Fruit fly (Drosophila melanogaster): ENCODE data around the gene Clp.

Gene Clp

dm6 chr2L:845341-846004, 25.7 kb downstream of the Clp start (continued):
- TF ChIP-seq CG10366 (GFP tag; IDR thresholded peaks at IDR 0.05) (peak; percentile 92), CG2678 (tag; optimal IDR thresholded peaks at IDR 0.05) (peak; percentile 92), CG30403 (GFP tag; optimal IDR thresholded peaks at IDR 0.05) (peak; percentile 84), fru (optimal IDR thresholded peaks at IDR 0.05) (no peak), CG33213 (GFP tag; optimal IDR thresholded peaks at IDR 0.05) (peak; percentile 83), CG13123 (GFP tag; optimal IDR thresholded peaks at IDR 0.05) (peak; percentile 71), dan (GFP tag; IDR thresholded peaks at IDR 0.05) (no peak), Bteb2 (GFP tag; optimal IDR thresholded peaks at IDR 0.05) (peak; percentile 85), CG4707 (GFP tag; optimal IDR thresholded peaks at IDR 0.05) (peak; percentile 75), CG16815 (GFP tag; optimal IDR thresholded peaks at IDR 0.05) (peak; percentile 56)

DNA sequence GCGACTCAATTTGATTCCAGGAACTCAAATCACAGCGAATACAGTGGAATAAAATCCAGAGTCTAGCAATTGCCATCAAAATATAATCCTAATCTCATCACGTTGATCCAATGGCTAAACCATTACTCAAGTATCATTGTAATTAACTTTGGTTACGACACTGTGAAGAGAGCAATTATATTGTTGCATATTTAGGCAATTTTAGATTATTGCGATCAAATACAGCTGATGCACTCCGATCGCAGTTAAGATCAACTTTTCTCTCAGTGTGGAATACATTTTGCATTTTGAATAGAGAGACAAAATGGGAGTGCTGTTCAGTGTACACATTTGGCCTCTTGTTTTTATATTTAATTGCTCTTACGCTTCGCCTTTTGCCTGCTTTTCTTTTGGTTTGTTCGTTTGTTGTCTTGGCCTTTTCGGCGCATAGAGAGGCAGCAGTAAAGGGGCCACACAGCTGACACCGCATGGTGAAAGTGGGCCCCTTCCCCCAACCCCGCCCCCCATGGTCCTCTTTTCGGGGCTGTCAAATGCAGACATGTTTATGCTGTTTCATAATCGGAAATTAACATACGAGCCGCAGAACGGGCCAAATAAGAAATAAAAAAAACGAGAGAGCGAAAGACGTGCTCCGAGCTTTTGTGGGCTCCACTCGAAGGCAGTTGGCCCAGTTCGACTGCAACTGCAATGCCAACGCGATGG, 26.6 kb downstream of the Clp start:
- TF ChIP-seq dpn (GFP tag; optimal IDR thresholded peaks at IDR 0.05) (peak; percentile 61 to 65), pb (GFP tag; optimal IDR thresholded peaks at IDR 0.05) (peak; percentile 66), Ets97D (GFP tag; optimal IDR thresholded peaks at IDR 0.05) (no peak), CG11085 (GFP tag; IDR thresholded peaks at IDR 0.05) (no peak), Hsf (GFP tag; optimal IDR thresholded peaks at IDR 0.05) (peak; percentile 73), hth (optimal IDR thresholded peaks at IDR 0.05) (no peak), CG17328 (GFP tag; IDR thresholded peaks at IDR 0.05) (peak; percentile 59; the same call in 1 of the 2 replicates), sr (GFP tag; IDR thresholded peaks at IDR 0.05) (no peak), CG1602 (GFP tag; optimal IDR thresholded peaks at IDR 0.05) (peak; percentile 38), row (GFP tag; IDR thresholded peaks at IDR 0.05) (peak; percentile 70), sob (GFP tag; IDR thresholded peaks at IDR 0.05) (no peak), lbe (GFP tag; optimal IDR thresholded peaks at IDR 0.05) (no peak), CG17359 (tag; optimal IDR thresholded peaks at IDR 0.05) (peak; percentile 75), org-1 (GFP tag; optimal IDR thresholded peaks at IDR 0.05) (peak; percentile 58), Sox102F (GFP tag; optimal IDR thresholded peaks at IDR 0.05) (peak; percentile 85), CG14710 (tag; optimal IDR thresholded peaks at IDR 0.05) (peak; percentile 44), CG31365 (tag; optimal IDR thresholded peaks at IDR 0.05) (peak; percentile 43), dimm (GFP tag; IDR thresholded peaks at IDR 0.05) (no peak), CG18262 (tag; optimal IDR thresholded peaks at IDR 0.05) (peak; percentile 76), CG30020 (tag; optimal IDR thresholded peaks at IDR 0.05) (no peak), al (GFP tag; IDR thresholded peaks at IDR 0.05) (no peak), sima (GFP tag; optimal IDR thresholded peaks at IDR 0.05) (no peak), CG4854 (GFP tag; optimal IDR thresholded peaks at IDR 0.05) (peak; percentile 27), Dip3 (GFP tag; optimal IDR thresholded peaks at IDR 0.05) (peak; percentile 17), da (GFP tag; optimal IDR thresholded peaks at IDR 0.05) (no peak), HmgZ (tag; optimal IDR thresholded peaks at IDR 0.05) (no peak), Bgb (GFP tag; IDR thresholded peaks at IDR 0.05; ENCODE audit: partially characterized antibody) (no peak), MBD-R2 (GFP tag; IDR thresholded peaks at IDR 0.05) (no peak), Usf (GFP tag; optimal IDR thresholded peaks at IDR 0.05) (no peak), pros (GFP tag; optimal IDR thresholded peaks at IDR 0.05) (no peak), vfl (GFP tag; optimal IDR thresholded peaks at IDR 0.05) (no peak), Nf-YA (GFP tag; IDR thresholded peaks at IDR 0.05) (no peak), CG1529 (GFP tag; optimal IDR thresholded peaks at IDR 0.05) (peak; percentile 23), mirr (GFP tag; optimal IDR thresholded peaks at IDR 0.05) (no peak), nerfin-2 (GFP tag; IDR thresholded peaks at IDR 0.05; ENCODE audit: partially characterized antibody) (no peak), nom (GFP tag; optimal IDR thresholded peaks at IDR 0.05) (no peak), CG18599 (GFP tag; optimal IDR thresholded peaks at IDR 0.05) (peak; percentile 64), lola (GFP tag; optimal IDR thresholded peaks at IDR 0.05) (peak in 1 of 3 experiments; percentile 19), Atf6 (GFP tag; IDR thresholded peaks at IDR 0.05) (no peak)
